Worm (Caenorhabditis elegans): ENCODE measurements around the gene T23F6.2.

DNA sequence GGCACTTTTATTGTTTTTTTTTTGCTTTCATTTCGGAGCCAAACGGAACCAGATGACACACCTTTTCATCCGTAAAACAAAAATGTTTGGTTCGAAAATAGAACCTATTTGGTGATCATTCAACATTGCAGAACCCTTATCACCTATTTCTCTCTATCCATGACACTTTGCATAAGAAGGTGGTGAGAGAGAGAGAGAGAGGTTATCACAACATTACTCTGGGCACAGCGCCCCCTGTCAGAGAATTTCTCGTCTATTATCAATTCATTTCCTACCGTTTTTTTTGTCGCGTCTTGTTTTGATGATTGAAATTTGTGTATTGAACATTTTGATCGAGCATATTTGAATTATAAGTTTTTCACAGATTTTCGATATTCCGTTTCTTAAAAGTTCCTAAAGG is 21.0 kb upstream of the T23F6.2 start:
- no peak for TF ChIP-seq tra-4 (tag; optimal IDR thresholded peaks at IDR 0.05)
- no peak for TF ChIP-seq flt-1 (GFP tag; IDR thresholded peaks at IDR 0.05)
- TF ChIP-seq ets-7 (tag; optimal IDR thresholded peaks at IDR 0.05), result no peak
- TF ChIP-seq ama-1 (optimal IDR thresholded peaks at IDR 0.05), result no peak
- TF ChIP-seq hmg-4 (GFP tag; optimal IDR thresholded peaks at IDR 0.05), result no peak
- TF ChIP-seq B0310.2 (tag; optimal IDR thresholded peaks at IDR 0.05), result no peak
- TF ChIP-seq hmbx-1 (tag; optimal IDR thresholded peaks at IDR 0.05), result no peak
- TF ChIP-seq ceh-36 (tag; optimal IDR thresholded peaks at IDR 0.05), result no peak
- TF ChIP-seq F13C5.2 (tag; optimal IDR thresholded peaks at IDR 0.05), result no peak
- TF ChIP-seq aly-1 (tag; optimal IDR thresholded peaks at IDR 0.05), result no peak
- TF ChIP-seq pes-1 (GFP tag; IDR thresholded peaks at IDR 0.05), result no peak
- TF ChIP-seq tbx-11 (GFP tag; IDR thresholded peaks at IDR 0.05), result no peak
